Worm (Caenorhabditis elegans) whole organism, early embryonic: Measurements from ENCODE around the gene K04G11.1.

ENCODE experiments used
- F13C5.2 ChIP-seq: sonication (generic microtip); optimal IDR thresholded peaks from 2 replicates; lab custom pipeline; 2017; ENCODE audit warnings: mild to moderate bottlenecking, missing genetic modification characterization, inconsistent platforms, missing compliant biosample characterization
- aly-1 ChIP-seq: sonication (generic microtip); optimal IDR thresholded peaks from 2 replicates; lab custom pipeline; 2016; ENCODE audit warnings: missing genetic modification characterization, missing compliant biosample characterization
- ama-1 ChIP-seq: fragments of 150-350 bp; optimal IDR thresholded peaks from 2 replicates; lab custom pipeline; 2014
- ceh-13 ChIP-seq: fragments of 200-800 bp; sonication (Bioruptor generic); optimal IDR thresholded peaks from 2 replicates; lab custom pipeline; 2018; ENCODE audit warnings: mild to moderate bottlenecking, missing genetic modification characterization, missing compliant biosample characterization
- ceh-36 ChIP-seq: sonication (generic microtip); optimal IDR thresholded peaks from 2 replicates; lab custom pipeline; 2016; ENCODE audit warnings: missing genetic modification characterization, inconsistent platforms, missing compliant biosample characterization
- ets-7 ChIP-seq: sonication (generic microtip); optimal IDR thresholded peaks from 2 replicates; lab custom pipeline; 2016; ENCODE audit warnings: missing genotype, missing genetic modification characterization, missing compliant biosample characterization
- flt-1 ChIP-seq: fragments of 200-800 bp; sonication (Bioruptor generic); IDR thresholded peaks from 2 replicates; pipeline ENCODE4 v1.3.6; 2022; ENCODE audit warnings: missing genetic modification characterization, missing compliant biosample characterization
- hmg-4 ChIP-seq: fragments of 200-800 bp; sonication (Bioruptor generic); optimal IDR thresholded peaks from 2 replicates; lab custom pipeline; 2018; ENCODE audit warnings: mild to moderate bottlenecking, missing genetic modification characterization, missing compliant biosample characterization
- hnd-1 ChIP-seq: sonication (generic microtip); optimal IDR thresholded peaks from 2 replicates; lab custom pipeline; 2016; ENCODE audit warnings: missing genetic modification characterization, missing compliant biosample characterization
- scrt-1 ChIP-seq: fragments of 200-800 bp; sonication (Bioruptor generic); IDR thresholded peaks from 2 replicates; pipeline ENCODE4 v1.3.6; 2022; ENCODE audit warnings: missing genetic modification characterization, missing compliant biosample characterization
- tbx-37 ChIP-seq: fragments of 200-800 bp; sonication (Bioruptor generic); conservative IDR thresholded peaks from 2 replicates; pipeline ENCODE4 v1.3.6; 2022; ENCODE audit warnings: missing genetic modification reagents, missing genetic modification characterization, missing compliant biosample characterization

ce11 chrX:14324289-14324688 is 11.0 kb upstream of the K04G11.1 start:
- TF ChIP-seq tbx-37 (GFP tag; lab: Robert Waterston, UW) (no peak), ama-1 (no peak), ceh-36 (tag; lab: Kevin White, UChicago) (no peak), scrt-1 (GFP tag; lab: Robert Waterston, UW) (no peak), ceh-13 (no peak), hmg-4 (GFP tag; lab: Kevin White, UChicago) (no peak), hnd-1 (tag; lab: Kevin White, UChicago) (no peak), aly-1 (no peak), F13C5.2 (tag; lab: Kevin White, UChicago) (no peak), flt-1 (GFP tag; lab: Robert Waterston, UW) (no peak), ets-7 (tag; lab: Kevin White, UChicago) (no peak)
